Worm (Caenorhabditis elegans) whole organism, young adult: ENCODE measurements around the gene H41C03.2.

Source experiments
- cebp-1 ChIP-seq, 2 experiments: fragments of 200-800 bp in 1 of 2; sonication (Bioruptor generic) in 1 of 2; sonication (generic microtip) in 1 of 2; IDR thresholded peaks in 1 of 2; optimal IDR thresholded peaks in 1 of 2; 2 replicates each; pipeline versions ENCODE4 v1.3.6 to Lab custom; 2017 to 2022; ENCODE audit warnings: missing compliant biosample characterization in 2 of 2, missing genetic modification characterization in 2 of 2, mild to moderate bottlenecking in 1 of 2, missing genetic modification reagents in 1 of 2, moderate library complexity in 1 of 2
- dpl-1 ChIP-seq: fragments of 150-350 bp; optimal IDR thresholded peaks from 2 replicates; lab custom pipeline; 2014; ENCODE audit warnings: missing biosample characterization, missing genetic modification reagents, missing genetic modification characterization
- madf-8 ChIP-seq: fragments of 200-800 bp; sonication (Bioruptor generic); conservative IDR thresholded peaks from 2 replicates; pipeline ENCODE4 v1.3.6; 2022; ENCODE audit warnings: missing genetic modification reagents, missing genetic modification characterization, missing compliant biosample characterization
- pha-4 ChIP-seq: fragments of 150-350 bp; sonication (generic microtip); optimal IDR thresholded peaks from 2 replicates; lab custom pipeline; 2014; ENCODE audit warnings: missing biosample characterization, missing genetic modification reagents, missing genetic modification characterization
- snpc-4 ChIP-seq, 5 experiments: fragments of 150-350 bp in 1 of 5; sonication (generic microtip) in 4 of 5; optimal IDR thresholded peaks; 2 replicates each; lab custom pipeline; 2014 to 2018; ENCODE audit warnings: missing genetic modification characterization in 5 of 5, missing biosample characterization in 3 of 5, antibody characterized with exemption in 2 of 5, mild to moderate bottlenecking in 2 of 5, missing compliant biosample characterization in 2 of 5, missing genotype in 2 of 5, moderate library complexity in 2 of 5, missing genetic modification reagents in 1 of 5
- unc-62 ChIP-seq: fragments of 150-350 bp; optimal IDR thresholded peaks from 2 replicates; lab custom pipeline; 2014; ENCODE audit warnings: missing biosample characterization, missing genetic modification reagents, missing genetic modification characterization

DNA sequence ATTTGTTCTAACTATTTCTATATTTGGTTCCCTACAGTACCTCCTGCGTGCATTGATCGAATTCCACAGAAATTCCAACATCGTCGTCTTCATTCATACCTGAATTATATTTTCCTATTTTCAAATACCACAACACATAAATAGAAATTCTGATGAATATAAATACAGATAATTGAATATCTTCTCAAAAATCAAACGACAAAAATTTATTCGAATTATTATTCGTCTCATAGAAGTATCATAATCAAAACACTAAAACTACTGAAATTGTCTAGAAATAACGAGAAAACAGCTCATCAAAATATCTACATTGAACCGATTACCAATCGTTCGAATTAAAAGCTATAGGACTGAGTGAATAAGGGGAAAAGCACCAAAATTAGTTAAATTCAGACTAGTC, 18.8 kb downstream of the H41C03.2 start, which contains the start of gene gtap-1:
- TF ChIP-seq cebp-1 (GFP tag; IDR thresholded peaks at IDR 0.05; lab: Robert Waterston, UW) (no peak), cebp-1 (tag; optimal IDR thresholded peaks at IDR 0.05; lab: Kevin White, UChicago) (no peak), dpl-1 (GFP tag; lab: Kevin White, UChicago) (no peak), unc-62 (no peak), snpc-4 (GFP tag; optimal IDR thresholded peaks at IDR 0.05; lab: Kevin White, UChicago) (no peak), snpc-4 (tag; optimal IDR thresholded peaks at IDR 0.05; lab: Kevin White, UChicago) (no peak), madf-8 (GFP tag; lab: Robert Waterston, UW) (no peak), pha-4 (tag; lab: Kevin White, UChicago) (no peak)
